Worm (Caenorhabditis elegans) whole organism, young adult: ENCODE measurements around the gene C14F11.7.

ENCODE experiments used
- B0261.1 ChIP-seq: sonication (generic microtip); optimal IDR thresholded peaks from 2 replicates; lab custom pipeline; 2016; ENCODE audit warnings: mild to moderate bottlenecking, missing genetic modification characterization, moderate library complexity, missing compliant biosample characterization
- B0336.3 ChIP-seq: fragments of 200-800 bp; sonication (Bioruptor generic); IDR thresholded peaks from 2 replicates; pipeline ENCODE4 v1.3.6; 2022; ENCODE audit warnings: missing genetic modification characterization, missing compliant biosample characterization
- F37B4.10 ChIP-seq: fragments of 200-800 bp; sonication (Bioruptor generic); IDR thresholded peaks from 2 replicates; pipeline ENCODE4 v1.3.6; 2022; ENCODE audit warnings: missing genetic modification characterization, missing compliant biosample characterization
- F57A8.1 ChIP-seq: fragments of 200-800 bp; sonication (Bioruptor generic); optimal IDR thresholded peaks from 2 replicates; lab custom pipeline; 2018; ENCODE audit warnings: mild to moderate bottlenecking, missing genetic modification characterization, moderate library complexity, missing compliant biosample characterization
- K12H6.12 ChIP-seq: fragments of 200-800 bp; sonication (Bioruptor generic); optimal IDR thresholded peaks from 2 replicates; lab custom pipeline; 2018; ENCODE audit warnings: mild to moderate bottlenecking, missing genetic modification characterization, missing compliant biosample characterization
- T07F8.4 ChIP-seq: sonication (generic microtip); optimal IDR thresholded peaks from 2 replicates; lab custom pipeline; 2016; ENCODE audit warnings: mild to moderate bottlenecking, missing genetic modification characterization, moderate library complexity, missing compliant biosample characterization
- Y53F4B.3 ChIP-seq: fragments of 200-800 bp; sonication (Bioruptor generic); IDR thresholded peaks from 2 replicates; pipeline ENCODE4 v1.3.6; 2022; ENCODE audit warnings: missing genetic modification reagents, missing genetic modification characterization, missing compliant biosample characterization
- Y53G8AR.9 ChIP-seq: fragments of 200-800 bp; sonication (Bioruptor generic); conservative IDR thresholded peaks from 2 replicates; pipeline ENCODE4 v1.3.6; 2022; ENCODE audit warnings: missing genetic modification reagents, missing genetic modification characterization, missing compliant biosample characterization
- ZK185.1 ChIP-seq: sonication (generic microtip); optimal IDR thresholded peaks from 2 replicates; lab custom pipeline; 2016; ENCODE audit warnings: mild to moderate bottlenecking, missing genetic modification characterization, missing compliant biosample characterization; ENCODE audit not compliant: poor library complexity, severe bottlenecking
- akir-1 ChIP-seq: fragments of 200-800 bp; sonication (Bioruptor generic); optimal IDR thresholded peaks from 2 replicates; lab custom pipeline; 2018; ENCODE audit warnings: mild to moderate bottlenecking, missing genetic modification characterization, moderate library complexity, missing compliant biosample characterization
- atf-7 ChIP-seq: sonication (generic microtip); optimal IDR thresholded peaks from 2 replicates; lab custom pipeline; 2017; ENCODE audit warnings: mild to moderate bottlenecking, missing genetic modification characterization, missing compliant biosample characterization
- attf-3 ChIP-seq: fragments of 200-800 bp; sonication (Bioruptor generic); conservative IDR thresholded peaks from 2 replicates; pipeline ENCODE4 v1.3.6; 2022; ENCODE audit warnings: missing genetic modification reagents, missing genetic modification characterization, missing compliant biosample characterization
- attf-5 ChIP-seq: fragments of 200-800 bp; sonication (Bioruptor generic); optimal IDR thresholded peaks from 2 replicates; lab custom pipeline; 2018; ENCODE audit warnings: mild to moderate bottlenecking, missing genetic modification characterization, missing compliant biosample characterization
- cebp-1 ChIP-seq, 2 experiments: fragments of 200-800 bp in 1 of 2; sonication (Bioruptor generic) in 1 of 2; sonication (generic microtip) in 1 of 2; IDR thresholded peaks in 1 of 2; optimal IDR thresholded peaks in 1 of 2; 2 replicates each; pipeline versions ENCODE4 v1.3.6 to Lab custom; 2017 to 2022; ENCODE audit warnings: missing compliant biosample characterization in 2 of 2, missing genetic modification characterization in 2 of 2, mild to moderate bottlenecking in 1 of 2, missing genetic modification reagents in 1 of 2, moderate library complexity in 1 of 2
- ceh-58 ChIP-seq: fragments of 200-800 bp; sonication (Bioruptor generic); IDR thresholded peaks from 2 replicates; pipeline ENCODE4 v1.3.6; 2022; ENCODE audit warnings: missing genetic modification characterization, missing compliant biosample characterization
- efl-1 ChIP-seq: fragments of 150-350 bp; optimal IDR thresholded peaks from 2 replicates; lab custom pipeline; 2014; ENCODE audit warnings: missing biosample characterization, missing genetic modification reagents, missing genetic modification characterization
- egl-44 ChIP-seq: fragments of 200-800 bp; sonication (Bioruptor generic); IDR thresholded peaks from 2 replicates; pipeline ENCODE4 v1.3.6; 2022; ENCODE audit warnings: missing genetic modification reagents, missing genetic modification characterization, missing compliant biosample characterization
- egrh-3 ChIP-seq: fragments of 200-800 bp; sonication (Bioruptor generic); IDR thresholded peaks from 2 replicates; pipeline ENCODE4 v1.3.6; 2022; ENCODE audit warnings: missing genetic modification reagents, missing genetic modification characterization, missing compliant biosample characterization
- hmg-1.2 ChIP-seq: fragments of 200-800 bp; sonication (Bioruptor generic); IDR thresholded peaks from 2 replicates; pipeline ENCODE4 v1.3.6; 2022; ENCODE audit warnings: missing genetic modification reagents, missing genetic modification characterization, missing compliant biosample characterization
- lin-35 ChIP-seq, 3 experiments: fragments of 150-350 bp in 2 of 3; sonication (generic microtip) in 1 of 3; optimal IDR thresholded peaks; 2 replicates each; lab custom pipeline; 2014 to 2018; ENCODE audit warnings: missing biosample characterization in 3 of 3, missing genetic modification characterization in 3 of 3, missing genetic modification reagents in 3 of 3
- madf-10 ChIP-seq: sonication (generic microtip); optimal IDR thresholded peaks from 2 replicates; lab custom pipeline; 2016; ENCODE audit warnings: mild to moderate bottlenecking, missing genetic modification characterization, missing compliant biosample characterization
- mcd-1 ChIP-seq: fragments of 200-800 bp; sonication (Bioruptor generic); IDR thresholded peaks from 2 replicates; pipeline ENCODE4 v1.3.6; 2022; ENCODE audit warnings: missing genetic modification reagents, missing genetic modification characterization, missing compliant biosample characterization
- mes-4 ChIP-seq: sonication (generic microtip); optimal IDR thresholded peaks from 2 replicates; lab custom pipeline; 2016; ENCODE audit warnings: missing genotype, missing genetic modification characterization, missing compliant biosample characterization
- nfya-1 ChIP-seq: sonication (generic microtip); optimal IDR thresholded peaks from 2 replicates; lab custom pipeline; 2017; ENCODE audit warnings: antibody characterized with exemption, missing compliant biosample characterization, missing genetic modification characterization, borderline replicate concordance; ENCODE audit not compliant: insufficient read depth
- nfyb-1 ChIP-seq: fragments of 200-800 bp; sonication (Bioruptor generic); IDR thresholded peaks from 2 replicates; pipeline ENCODE4 v1.3.6; 2022; ENCODE audit warnings: missing genetic modification reagents, missing genetic modification characterization, missing compliant biosample characterization
- nhr-27 ChIP-seq: fragments of 200-800 bp; sonication (Bioruptor generic); optimal IDR thresholded peaks from 2 replicates; lab custom pipeline; 2018; ENCODE audit warnings: mild to moderate bottlenecking, missing genetic modification characterization, moderate library complexity, missing compliant biosample characterization
- nhr-80 ChIP-seq: sonication (generic microtip); optimal IDR thresholded peaks from 2 replicates; lab custom pipeline; 2016; ENCODE audit warnings: missing genetic modification characterization, missing compliant biosample characterization
- nhr-90 ChIP-seq: sonication (generic microtip); optimal IDR thresholded peaks from 2 replicates; lab custom pipeline; 2016; ENCODE audit warnings: missing genotype, mild to moderate bottlenecking, missing genetic modification characterization, missing compliant biosample characterization
- pha-4 ChIP-seq: fragments of 150-350 bp; sonication (generic microtip); optimal IDR thresholded peaks from 2 replicates; lab custom pipeline; 2014; ENCODE audit warnings: missing biosample characterization, missing genetic modification reagents, missing genetic modification characterization
- sea-2 ChIP-seq: fragments of 200-800 bp; sonication (Bioruptor generic); IDR thresholded peaks from 2 replicates; pipeline ENCODE4 v1.3.6; 2022; ENCODE audit warnings: missing genetic modification characterization, missing compliant biosample characterization
- snpc-3.4 ChIP-seq: sonication (generic microtip); optimal IDR thresholded peaks from 2 replicates; lab custom pipeline; 2017; ENCODE audit warnings: missing genetic modification characterization, mild to moderate bottlenecking, missing compliant biosample characterization, antibody characterized with exemption, moderate library complexity, missing genotype, missing genetic modification reagents
- snpc-4 ChIP-seq, 5 experiments: fragments of 150-350 bp in 1 of 5; sonication (generic microtip) in 4 of 5; optimal IDR thresholded peaks; 2 replicates each; lab custom pipeline; 2014 to 2018; ENCODE audit warnings: missing genetic modification characterization in 5 of 5, missing biosample characterization in 3 of 5, antibody characterized with exemption in 2 of 5, mild to moderate bottlenecking in 2 of 5, missing compliant biosample characterization in 2 of 5, missing genotype in 2 of 5, moderate library complexity in 2 of 5, missing genetic modification reagents in 1 of 5
- somi-1 ChIP-seq: fragments of 200-800 bp; sonication (Bioruptor generic); optimal IDR thresholded peaks from 2 replicates; lab custom pipeline; 2018; ENCODE audit warnings: mild to moderate bottlenecking, missing genetic modification characterization, missing compliant biosample characterization
- tbp1 ChIP-seq: fragments of 200-800 bp; sonication (Bioruptor generic); optimal IDR thresholded peaks from 2 replicates; lab custom pipeline; 2018; ENCODE audit warnings: mild to moderate bottlenecking, missing genetic modification characterization, missing compliant biosample characterization
- tbx-9 ChIP-seq: sonication (generic microtip); optimal IDR thresholded peaks from 2 replicates; lab custom pipeline; 2016; ENCODE audit warnings: borderline replicate concordance, missing genetic modification characterization, inconsistent platforms, missing compliant biosample characterization
- unc-62 ChIP-seq: fragments of 150-350 bp; optimal IDR thresholded peaks from 2 replicates; lab custom pipeline; 2014; ENCODE audit warnings: missing biosample characterization, missing genetic modification reagents, missing genetic modification characterization
- xnd-1 ChIP-seq: sonication (generic microtip); optimal IDR thresholded peaks from 2 replicates; lab custom pipeline; 2016; ENCODE audit warnings: missing genotype, missing genetic modification reagents, missing genetic modification characterization, missing compliant biosample characterization
- zfh-2 ChIP-seq: fragments of 200-800 bp; sonication (Bioruptor generic); conservative IDR thresholded peaks from 2 replicates; pipeline ENCODE4 v1.3.6; 2022; ENCODE audit warnings: missing genetic modification reagents, missing genetic modification characterization, missing compliant biosample characterization
- zim-3 ChIP-seq: sonication (generic microtip); optimal IDR thresholded peaks from 2 replicates; lab custom pipeline; 2017; ENCODE audit warnings: mild to moderate bottlenecking, missing genetic modification characterization, moderate library complexity, missing compliant biosample characterization
- ztf-6 ChIP-seq: fragments of 200-800 bp; sonication (Bioruptor generic); IDR thresholded peaks from 2 replicates; pipeline ENCODE4 v1.3.6; 2022; ENCODE audit warnings: missing genetic modification reagents, missing genetic modification characterization, missing compliant biosample characterization

C14F11.7 gene

DNA sequence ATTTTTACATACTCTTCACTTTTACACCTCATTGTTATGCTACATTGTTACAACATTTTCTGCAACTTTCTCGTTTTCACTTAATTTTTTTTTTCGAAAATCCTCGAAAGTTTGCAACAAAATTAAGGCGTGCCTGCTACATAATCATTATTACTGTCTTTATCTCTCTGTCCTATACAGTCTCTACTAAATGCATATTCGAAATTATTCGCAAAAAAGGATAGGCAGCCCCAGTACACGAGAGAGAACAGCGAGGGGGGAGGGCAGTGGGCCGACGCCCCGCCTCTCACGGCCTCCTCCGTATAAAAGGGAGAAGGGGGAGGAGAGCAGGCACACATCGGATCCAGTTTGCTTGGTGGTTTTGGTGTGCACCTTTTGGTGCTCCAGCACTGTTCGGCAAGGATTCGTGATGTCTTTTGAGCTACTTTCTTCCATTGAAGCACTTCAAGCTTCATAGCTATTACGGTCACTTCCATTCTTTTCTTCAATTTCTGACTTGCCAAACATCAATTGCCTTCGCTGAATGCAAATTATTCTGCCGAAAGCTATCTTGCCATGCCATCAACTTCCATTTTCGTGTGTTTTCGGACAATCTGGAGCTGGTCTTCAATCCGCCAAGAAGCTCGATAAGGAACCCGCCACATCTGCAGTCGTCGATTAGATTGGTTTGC lies 43.7 kb upstream of the C14F11.7 start (continued):
- TF ChIP-seq mcd-1 (GFP tag; lab: Robert Waterston, UW) = peak; percentile 33
- no peak for TF ChIP-seq snpc-3.4 (tag; lab: Kevin White, UChicago)
- no peak for TF ChIP-seq mes-4 (tag; lab: Kevin White, UChicago)
- TF ChIP-seq tbx-9 (tag; lab: Kevin White, UChicago) = no peak
- no peak for TF ChIP-seq akir-1 (GFP tag; lab: Kevin White, UChicago)
- TF ChIP-seq somi-1 (GFP tag; lab: Kevin White, UChicago) = no peak
- TF ChIP-seq unc-62 (GFP tag; lab: Kevin White, UChicago) = peak; percentile 6
- TF ChIP-seq attf-5 (GFP tag; lab: Kevin White, UChicago) = peak; percentile 17
- TF ChIP-seq snpc-4 (GFP tag; optimal IDR thresholded peaks at IDR 0.05; lab: Kevin White, UChicago) = no peak
- no peak for TF ChIP-seq snpc-4 (tag; optimal IDR thresholded peaks at IDR 0.05; lab: Kevin White, UChicago)
- no peak for TF ChIP-seq ZK185.1 (tag; lab: Kevin White, UChicago)
- no peak for TF ChIP-seq pha-4 (tag; lab: Kevin White, UChicago)
- no peak for TF ChIP-seq egl-44 (GFP tag; lab: Robert Waterston, UW)
- peak; percentile 45 for TF ChIP-seq zim-3 (tag; lab: Kevin White, UChicago)
- peak; percentile 53 for TF ChIP-seq tbp1 (GFP tag; lab: Kevin White, UChicago)

- TF ChIP-seq attf-5 (GFP tag; lab: Kevin White, UChicago) = no peak
Observed at ce11 chrX:6251321-6251720, 43.0 kb upstream of the C14F11.7 start.

- TF ChIP-seq efl-1 (no peak), lin-35 (GFP tag; optimal IDR thresholded peaks at IDR 0.05; lab: Kevin White, UChicago) (peak in 1 of 3 experiments; percentile 35), nhr-27 (tag; lab: Kevin White, UChicago) (no peak), tbx-9 (tag; lab: Kevin White, UChicago) (no peak)
Observed at ce11 chrX:6250866-6251265, 42.5 kb upstream of the C14F11.7 start.

- TF ChIP-seq atf-7 (tag; lab: Kevin White, UChicago) = no peak
- TF ChIP-seq K12H6.12 (tag; lab: Kevin White, UChicago) = no peak
- TF ChIP-seq Y53F4B.3 (GFP tag; lab: Robert Waterston, UW) = no peak
- TF ChIP-seq F37B4.10 = no peak
- no peak for TF ChIP-seq nhr-90 (tag; lab: Kevin White, UChicago)
- TF ChIP-seq nfyb-1 = 0 out of 2 replicates have a peak, but pooled peaks have one; percentile 38
- TF ChIP-seq attf-3 = no peak
- TF ChIP-seq B0336.3 (GFP tag; lab: Robert Waterston, UW) = 0 out of 2 replicates have a peak, but pooled peaks have one; percentile 29
- no peak for TF ChIP-seq xnd-1 (tag; lab: Kevin White, UChicago)
- TF ChIP-seq egrh-3 (GFP tag; lab: Robert Waterston, UW) = no peak
- TF ChIP-seq madf-10 = no peak
- no peak for TF ChIP-seq F57A8.1 (GFP tag; lab: Kevin White, UChicago)
- 0 out of 2 replicates have a peak, but pooled peaks have one; percentile 40 for TF ChIP-seq Y53G8AR.9
- no peak for TF ChIP-seq cebp-1 (GFP tag; IDR thresholded peaks at IDR 0.05; lab: Robert Waterston, UW)
- peak; percentile 49 for TF ChIP-seq cebp-1 (tag; optimal IDR thresholded peaks at IDR 0.05; lab: Kevin White, UChicago)
- TF ChIP-seq zfh-2 (GFP tag; lab: Robert Waterston, UW) = 0 out of 2 replicates have a peak, but pooled peaks have one; percentile 33
- peak; percentile 31; the same call in 1 of the 2 replicates for TF ChIP-seq hmg-1.2
- no peak for TF ChIP-seq nfya-1
- TF ChIP-seq sea-2 (GFP tag; lab: Robert Waterston, UW) = no peak
- TF ChIP-seq ceh-58 (GFP tag; lab: Robert Waterston, UW) = no peak
- no peak for TF ChIP-seq ztf-6 (GFP tag; lab: Robert Waterston, UW)
- no peak for TF ChIP-seq akir-1 (GFP tag; lab: Kevin White, UChicago)
- TF ChIP-seq nhr-80 (tag; lab: Kevin White, UChicago) = peak; percentile 84
- TF ChIP-seq T07F8.4 (tag; lab: Kevin White, UChicago) = no peak
- no peak for TF ChIP-seq B0261.1 (tag; lab: Kevin White, UChicago)
Observed at ce11 chrX:6250272-6250752, 41.9 kb upstream of the C14F11.7 start.
